Worm (Caenorhabditis elegans): ENCODE results near the gene sri-54.

The sri-54 gene

DNA sequence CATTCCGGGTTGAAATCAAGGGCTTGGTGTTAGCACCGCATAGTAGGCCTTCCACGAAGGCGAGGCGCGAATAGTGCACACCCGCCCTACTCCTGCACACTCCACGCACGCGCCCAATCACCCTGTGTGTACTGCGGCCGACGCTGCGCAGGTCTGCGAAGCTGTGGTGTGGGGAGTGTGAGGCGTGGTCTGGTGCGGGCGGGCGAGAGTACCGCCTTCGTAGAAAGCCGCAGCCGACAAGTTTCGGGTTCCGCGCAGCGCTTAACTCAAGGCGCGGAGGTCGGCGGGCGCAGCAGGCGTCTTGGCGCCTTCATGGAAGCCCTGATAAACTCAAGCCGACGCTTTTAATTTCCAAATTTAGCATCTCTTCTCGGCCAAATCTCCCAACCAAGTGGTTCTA, 29.6 kb downstream of the sri-54 start:
- TF ChIP-seq nhr-12 (tag; optimal IDR thresholded peaks at IDR 0.05), result no peak
- TF ChIP-seq ZK546.5 (tag; optimal IDR thresholded peaks at IDR 0.05), result no peak
- no peak for TF ChIP-seq ztf-11 (tag; optimal IDR thresholded peaks at IDR 0.05)
- TF ChIP-seq nhr-67 (tag; optimal IDR thresholded peaks at IDR 0.05), result no peak
- no peak for TF ChIP-seq egl-27 (tag; optimal IDR thresholded peaks at IDR 0.05)
- no peak for TF ChIP-seq ceh-28 (tag; optimal IDR thresholded peaks at IDR 0.05)
- TF ChIP-seq mdl-1 (tag; optimal IDR thresholded peaks at IDR 0.05), result no peak
- TF ChIP-seq nhr-11 (tag; optimal IDR thresholded peaks at IDR 0.05), result no peak
- no peak for TF ChIP-seq ceh-9 (tag; optimal IDR thresholded peaks at IDR 0.05)
- TF ChIP-seq nhr-23 (tag; optimal IDR thresholded peaks at IDR 0.05), result no peak
- no peak for TF ChIP-seq nhr-237 (tag; optimal IDR thresholded peaks at IDR 0.05)
- no peak for TF ChIP-seq sea-2 (GFP tag; optimal IDR thresholded peaks at IDR 0.05)
- TF ChIP-seq ama-1 (optimal IDR thresholded peaks at IDR 0.05), result no peak
- no peak for TF ChIP-seq lsy-12 (tag; optimal IDR thresholded peaks at IDR 0.05)

DNA sequence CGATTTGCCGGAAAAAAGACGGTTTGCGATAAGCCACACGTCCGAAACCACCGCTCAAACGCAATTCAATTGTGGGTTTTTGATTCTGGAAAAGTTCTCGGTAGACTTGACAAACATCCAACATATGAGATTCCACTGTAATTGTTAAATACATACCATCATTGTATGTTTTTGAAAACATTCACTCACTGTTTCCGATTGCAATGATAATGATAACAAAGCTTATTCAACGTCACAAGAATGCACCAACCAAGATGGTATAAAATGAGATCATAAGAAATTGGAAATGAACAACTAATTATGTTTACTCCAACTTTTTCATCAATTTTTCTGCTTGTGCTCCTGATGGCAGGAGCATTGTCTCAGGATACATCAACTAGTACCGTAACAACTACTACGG, 31.9 kb downstream of the sri-54 start, which contains the start of gene clec-122:
Gene clec-122, plus strand, starts transcription at position 301 of the 400 bp plus-strand sequence.
- no peak for TF ChIP-seq aly-2 (tag; optimal IDR thresholded peaks at IDR 0.05)
- TF ChIP-seq sea-2 (GFP tag; optimal IDR thresholded peaks at IDR 0.05), result no peak
- TF ChIP-seq elt-3 (tag; optimal IDR thresholded peaks at IDR 0.05), result no peak
- no peak for TF ChIP-seq skn-1 (tag; optimal IDR thresholded peaks at IDR 0.05)
- no peak for TF ChIP-seq mdl-1 (tag; optimal IDR thresholded peaks at IDR 0.05)
- TF ChIP-seq fkh-2 (tag; optimal IDR thresholded peaks at IDR 0.05), result no peak
- TF ChIP-seq nhr-11 (tag; optimal IDR thresholded peaks at IDR 0.05), result no peak
- no peak for TF ChIP-seq unc-62 (GFP tag; optimal IDR thresholded peaks at IDR 0.05)
- TF ChIP-seq ceh-82 (tag; optimal IDR thresholded peaks at IDR 0.05), result no peak
- no peak for TF ChIP-seq nhr-76 (tag; optimal IDR thresholded peaks at IDR 0.05)
- no peak for TF ChIP-seq ama-1 (optimal IDR thresholded peaks at IDR 0.05)

DNA sequence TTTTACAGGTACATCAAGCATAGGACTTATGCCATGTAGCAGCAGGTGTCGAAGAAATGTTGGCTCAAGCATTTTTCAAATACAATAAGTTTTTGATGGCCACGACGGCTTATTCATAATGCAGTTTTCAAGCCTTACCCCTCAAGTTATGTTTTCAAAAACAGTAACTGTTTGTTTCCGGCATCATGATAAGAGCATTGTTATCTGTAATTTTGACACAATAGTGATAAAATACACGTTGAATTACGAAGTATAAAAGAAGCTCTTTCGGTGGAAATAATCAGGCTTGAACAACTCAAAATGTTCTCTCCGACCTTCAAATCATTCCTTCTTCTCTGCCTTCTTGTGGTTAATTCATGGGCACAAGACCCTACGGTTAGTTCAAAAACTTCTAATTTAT, 35.7 kb downstream of the sri-54 start, which contains the start of gene clec-121:
Gene clec-121, plus strand, starts transcription at position 301 of the 400 bp plus-strand sequence.
- TF ChIP-seq nhr-12 (tag; optimal IDR thresholded peaks at IDR 0.05) (no peak), sea-2 (GFP tag; optimal IDR thresholded peaks at IDR 0.05) (no peak), ztf-11 (tag; optimal IDR thresholded peaks at IDR 0.05) (no peak), skn-1 (tag; optimal IDR thresholded peaks at IDR 0.05) (no peak), ceh-28 (tag; optimal IDR thresholded peaks at IDR 0.05) (no peak), lin-39 (tag; optimal IDR thresholded peaks at IDR 0.05) (no peak), egl-5 (tag; optimal IDR thresholded peaks at IDR 0.05) (no peak), egl-27 (tag; optimal IDR thresholded peaks at IDR 0.05) (no peak)

DNA sequence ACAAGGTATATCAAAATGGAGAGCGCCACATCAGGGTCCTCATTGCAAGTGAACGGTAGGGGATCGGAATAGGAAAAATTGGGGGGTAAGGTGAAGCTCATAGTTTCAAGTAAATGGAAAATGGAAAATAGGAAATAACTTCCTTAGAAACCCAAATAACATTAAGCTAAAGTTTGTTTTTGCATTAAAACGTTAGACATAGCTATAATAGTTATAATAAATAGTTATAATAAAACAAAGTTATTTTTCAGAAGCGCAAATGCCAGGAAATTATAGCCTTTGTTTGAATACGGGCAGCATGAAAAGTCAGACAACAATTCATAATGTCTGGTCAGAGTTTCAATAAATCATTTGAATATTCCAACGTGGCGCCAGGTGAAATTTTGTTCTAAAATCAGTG, 37.2 kb downstream of the sri-54 start, which contains the start of gene srg-24:
Gene srg-24, minus strand, starts transcription at position 101 of the 400 bp plus-strand sequence.
- no peak for TF ChIP-seq hmg-11 (tag; optimal IDR thresholded peaks at IDR 0.05)

DNA sequence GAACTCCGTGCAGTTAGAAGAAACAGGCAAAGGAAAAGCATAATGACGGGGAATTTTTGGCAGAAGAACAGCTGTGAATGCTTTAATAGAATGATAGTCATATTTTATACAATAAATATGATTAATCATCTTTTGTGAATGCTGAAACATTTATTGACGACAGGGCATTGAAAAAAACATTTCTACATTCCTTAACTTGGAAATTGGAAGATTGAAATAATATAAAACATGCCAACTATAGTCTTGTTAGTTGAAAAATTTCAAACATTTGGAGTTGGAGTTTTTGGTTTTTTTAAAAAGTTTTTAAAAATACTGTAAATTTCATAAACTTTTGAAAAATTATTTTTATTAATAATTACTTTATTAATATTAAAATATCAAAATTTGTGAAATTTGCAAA, 40.8 kb downstream of the sri-54 start, which contains the start of gene Y25C1A.14:
Gene Y25C1A.14, minus strand, starts transcription at position 101 of the 400 bp plus-strand sequence.
- TF ChIP-seq ZK546.5 (tag; optimal IDR thresholded peaks at IDR 0.05) (no peak), pha-4 (tag; optimal IDR thresholded peaks at IDR 0.05) (no peak), jun-1 (tag; optimal IDR thresholded peaks at IDR 0.05) (no peak), fkh-2 (tag; optimal IDR thresholded peaks at IDR 0.05) (no peak), egl-27 (tag; optimal IDR thresholded peaks at IDR 0.05) (no peak), ama-1 (optimal IDR thresholded peaks at IDR 0.05) (no peak), tbx-2 (tag; optimal IDR thresholded peaks at IDR 0.05) (no peak), sea-2 (GFP tag; optimal IDR thresholded peaks at IDR 0.05) (no peak)

DNA sequence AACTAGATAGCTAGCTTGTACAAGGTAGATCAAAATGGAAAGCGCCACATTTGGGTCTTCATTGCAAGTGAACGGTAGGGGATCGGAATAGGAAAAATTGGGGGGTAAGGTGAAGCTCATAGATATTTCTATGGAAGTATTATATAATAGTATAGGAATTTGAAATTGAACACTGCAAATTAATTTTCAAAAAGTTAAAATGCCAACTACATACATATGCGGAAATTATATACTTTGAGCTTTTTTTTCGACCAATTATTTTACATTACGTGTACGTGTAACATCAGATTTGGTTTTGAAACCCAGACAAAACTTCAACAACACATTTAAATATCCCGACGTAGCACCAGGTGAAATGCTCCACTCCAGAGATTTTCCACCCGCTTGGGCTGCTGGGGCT, 41.6 kb downstream of the sri-54 start, which contains the start of gene srg-23:
Gene srg-23, minus strand, starts transcription at position 101 of the 400 bp plus-strand sequence.
- TF ChIP-seq elt-1 (tag; optimal IDR thresholded peaks at IDR 0.05) (no peak), elt-3 (tag; optimal IDR thresholded peaks at IDR 0.05) (no peak), fkh-2 (tag; optimal IDR thresholded peaks at IDR 0.05) (no peak), aly-2 (tag; optimal IDR thresholded peaks at IDR 0.05) (no peak), pha-4 (tag; optimal IDR thresholded peaks at IDR 0.05) (no peak), zag-1 (tag; optimal IDR thresholded peaks at IDR 0.05) (no peak), nhr-28 (tag; optimal IDR thresholded peaks at IDR 0.05) (no peak), nhr-237 (tag; optimal IDR thresholded peaks at IDR 0.05) (no peak), nhr-43 (tag; optimal IDR thresholded peaks at IDR 0.05; ENCODE audit: poor library complexity, severe bottlenecking) (no peak), nhr-25 (tag; optimal IDR thresholded peaks at IDR 0.05) (no peak), unc-62 (GFP tag; optimal IDR thresholded peaks at IDR 0.05) (no peak), nfya-1 (tag; optimal IDR thresholded peaks at IDR 0.05; ENCODE audit: insufficient read depth) (no peak), ceh-16 (tag; optimal IDR thresholded peaks at IDR 0.05) (no peak), R02D3.7 (tag; optimal IDR thresholded peaks at IDR 0.05) (no peak), hmg-11 (tag; optimal IDR thresholded peaks at IDR 0.05) (no peak), nhr-67 (tag; optimal IDR thresholded peaks at IDR 0.05) (no peak), lin-15B (tag; optimal IDR thresholded peaks at IDR 0.05) (no peak)
